Fruit fly (Drosophila melanogaster) whole organism, adult: ENCODE results near the gene CG9166.

Source experiments
- CG11617 ChIP-seq: fragments of 200-800 bp; sonication (Bioruptor generic); optimal IDR thresholded peaks from 2 replicates; lab custom pipeline; 2017; ENCODE audit warnings: mild to moderate bottlenecking, missing biosample characterization, missing genetic modification reagents, missing genetic modification characterization
- CG14711 ChIP-seq: fragments of 200-800 bp; sonication (Bioruptor generic); optimal IDR thresholded peaks from 2 replicates; lab custom pipeline; 2018; ENCODE audit warnings: missing biosample characterization, mild to moderate bottlenecking, missing genetic modification characterization, moderate library complexity
- CG7045 ChIP-seq: fragments of 200-800 bp; sonication (Bioruptor generic); optimal IDR thresholded peaks from 2 replicates; lab custom pipeline; 2017; ENCODE audit warnings: missing biosample characterization, mild to moderate bottlenecking, missing genetic modification characterization
- Clk ChIP-seq: fragments of 200-800 bp; sonication (Bioruptor generic); optimal IDR thresholded peaks from 2 replicates; lab custom pipeline; 2017; ENCODE audit warnings: missing biosample characterization, missing genetic modification characterization
- Crg-1 ChIP-seq: fragments of 200-800 bp; sonication (Bioruptor generic); optimal IDR thresholded peaks from 2 replicates; lab custom pipeline; 2016; ENCODE audit warnings: missing biosample characterization, missing genetic modification characterization
- Mnt ChIP-seq: fragments of 200-800 bp; sonication (Bioruptor generic); optimal IDR thresholded peaks from 2 replicates; lab custom pipeline; 2016; ENCODE audit warnings: missing biosample characterization, mild to moderate bottlenecking, missing genetic modification characterization
- bab1 ChIP-seq: fragments of 200-800 bp; sonication (Bioruptor generic); optimal IDR thresholded peaks from 3 replicates; lab custom pipeline; 2019; ENCODE audit warnings: missing biosample characterization, mild to moderate bottlenecking, missing genetic modification characterization, moderate library complexity
- cic ChIP-seq: fragments of 200-800 bp; sonication (Bioruptor generic); optimal IDR thresholded peaks from 2 replicates; lab custom pipeline; 2017; ENCODE audit warnings: missing biosample characterization, mild to moderate bottlenecking, missing genetic modification characterization, moderate library complexity
- kay ChIP-seq: fragments of 200-800 bp; sonication (Bioruptor generic); peaks from one replicate; lab custom pipeline; 2016; ENCODE audit warnings: missing biosample characterization, missing genetic modification characterization, borderline replicate concordance
- pad ChIP-seq: fragments of 200-800 bp; sonication (Bioruptor generic); optimal IDR thresholded peaks from 3 replicates; lab custom pipeline; 2017; ENCODE audit warnings: missing biosample characterization, missing genetic modification characterization, mild to moderate bottlenecking, moderate library complexity, missing genetic modification reagents

DNA sequence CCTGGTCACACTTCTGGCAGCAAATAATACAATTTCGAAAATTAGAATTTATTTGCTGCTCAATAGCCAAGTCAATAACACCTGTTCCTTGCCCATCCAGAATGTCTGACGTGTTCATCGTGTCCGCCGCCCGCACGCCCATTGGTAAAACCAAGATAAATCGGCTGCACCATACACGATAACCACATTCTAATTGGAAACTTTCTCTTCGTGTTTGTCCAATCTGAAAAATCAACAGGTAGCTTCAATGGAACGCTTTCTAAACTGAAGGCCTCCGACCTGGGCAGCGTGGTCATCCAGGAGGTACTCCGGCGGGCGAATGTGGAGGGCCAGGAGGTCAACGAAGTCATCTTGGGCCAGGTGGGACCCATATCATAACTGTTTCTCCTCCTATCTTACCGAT is 48.0 kb upstream of the CG9166 start:
- TF ChIP-seq Crg-1 (GFP tag; lab: Kevin White, UChicago) (no peak), Mnt (no peak), CG11617 (no peak), CG7045 (no peak), bab1 (GFP tag; lab: Kevin White, UChicago) (no peak), cic (GFP tag; lab: Kevin White, UChicago) (no peak), pad (GFP tag; lab: Kevin White, UChicago) (no peak), Clk (GFP tag; lab: Kevin White, UChicago) (no peak), CG14711 (tag; lab: Kevin White, UChicago) (no peak), kay (GFP tag; lab: Kevin White, UChicago) (no peak)
